Worm (Caenorhabditis elegans) whole organism, early embryonic: ENCODE data around the gene cest-32.

ENCODE experiments used
- B0310.2 ChIP-seq: sonication (generic microtip); optimal IDR thresholded peaks from 2 replicates; lab custom pipeline; 2016; ENCODE audit warnings: mild to moderate bottlenecking, missing genetic modification characterization, missing compliant biosample characterization
- F13C5.2 ChIP-seq: sonication (generic microtip); optimal IDR thresholded peaks from 2 replicates; lab custom pipeline; 2017; ENCODE audit warnings: mild to moderate bottlenecking, missing genetic modification characterization, inconsistent platforms, missing compliant biosample characterization
- aly-1 ChIP-seq: sonication (generic microtip); optimal IDR thresholded peaks from 2 replicates; lab custom pipeline; 2016; ENCODE audit warnings: missing genetic modification characterization, missing compliant biosample characterization
- ama-1 ChIP-seq: fragments of 150-350 bp; optimal IDR thresholded peaks from 2 replicates; lab custom pipeline; 2014
- ceh-13 ChIP-seq: fragments of 200-800 bp; sonication (Bioruptor generic); optimal IDR thresholded peaks from 2 replicates; lab custom pipeline; 2018; ENCODE audit warnings: mild to moderate bottlenecking, missing genetic modification characterization, missing compliant biosample characterization
- flt-1 ChIP-seq: fragments of 200-800 bp; sonication (Bioruptor generic); IDR thresholded peaks from 2 replicates; pipeline ENCODE4 v1.3.6; 2022; ENCODE audit warnings: missing genetic modification characterization, missing compliant biosample characterization
- hmbx-1 ChIP-seq: sonication (generic microtip); optimal IDR thresholded peaks from 2 replicates; lab custom pipeline; 2016; ENCODE audit warnings: mild to moderate bottlenecking, missing genetic modification characterization, missing compliant biosample characterization
- hmg-4 ChIP-seq: fragments of 200-800 bp; sonication (Bioruptor generic); optimal IDR thresholded peaks from 2 replicates; lab custom pipeline; 2018; ENCODE audit warnings: mild to moderate bottlenecking, missing genetic modification characterization, missing compliant biosample characterization
- pes-1 ChIP-seq: fragments of 200-800 bp; sonication (Bioruptor generic); IDR thresholded peaks from 2 replicates; pipeline ENCODE4 v1.3.6; 2022; ENCODE audit warnings: missing genetic modification reagents, missing genetic modification characterization, missing compliant biosample characterization
- scrt-1 ChIP-seq: fragments of 200-800 bp; sonication (Bioruptor generic); IDR thresholded peaks from 2 replicates; pipeline ENCODE4 v1.3.6; 2022; ENCODE audit warnings: missing genetic modification characterization, missing compliant biosample characterization
- sea-1 ChIP-seq: fragments of 200-800 bp; sonication (Bioruptor generic); conservative IDR thresholded peaks from 2 replicates; pipeline ENCODE4 v1.3.6; 2022; ENCODE audit warnings: missing genetic modification characterization, missing compliant biosample characterization
- tbx-11 ChIP-seq: fragments of 200-800 bp; sonication (Bioruptor generic); IDR thresholded peaks from 2 replicates; pipeline ENCODE4 v1.3.6; 2022; ENCODE audit warnings: missing genetic modification characterization, missing compliant biosample characterization
- tra-4 ChIP-seq: sonication (generic microtip); optimal IDR thresholded peaks from 2 replicates; lab custom pipeline; 2017; ENCODE audit warnings: missing genetic modification characterization, missing compliant biosample characterization

DNA sequence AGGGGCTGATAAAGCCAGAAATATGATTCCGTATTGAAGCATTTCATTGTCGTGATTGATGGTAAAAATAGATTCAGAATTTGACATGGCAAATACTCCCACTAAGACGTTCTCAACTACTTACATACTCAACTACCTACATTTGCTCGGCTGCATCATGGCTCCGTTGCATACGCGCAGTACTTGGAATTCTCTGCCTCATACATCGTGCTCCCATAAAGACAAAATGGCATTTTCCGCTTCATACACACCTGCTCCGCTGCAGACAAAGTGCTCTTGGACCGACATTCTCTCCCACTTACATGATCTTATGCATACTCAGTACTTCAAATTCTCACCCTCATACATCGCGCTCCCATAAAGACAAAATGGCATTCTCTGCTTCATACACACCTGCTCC is 31.9 kb upstream of the cest-32 start, which contains the start of the genes srt-69 and B0238.12:
- TF ChIP-seq hmbx-1, result no peak
- TF ChIP-seq F13C5.2 (tag; lab: Kevin White, UChicago), result no peak
- no peak for TF ChIP-seq sea-1 (GFP tag; lab: Robert Waterston, UW)
- no peak for TF ChIP-seq ama-1 (lab: Kevin White, UChicago)
- TF ChIP-seq B0310.2 (tag; lab: Kevin White, UChicago), result no peak
- no peak for TF ChIP-seq tbx-11 (GFP tag; lab: Robert Waterston, UW)
- TF ChIP-seq ceh-13, result no peak
- no peak for TF ChIP-seq tra-4
- TF ChIP-seq flt-1 (GFP tag; lab: Robert Waterston, UW), result no peak
- TF ChIP-seq aly-1 (tag; lab: Kevin White, UChicago), result no peak
- no peak for TF ChIP-seq hmg-4 (GFP tag; lab: Kevin White, UChicago)
- TF ChIP-seq scrt-1 (GFP tag; lab: Robert Waterston, UW), result no peak
- no peak for TF ChIP-seq pes-1
